Worm (Caenorhabditis elegans) whole organism, L2 larva: ENCODE measurements around the gene bus-8B.

Source experiments
- aly-2 ChIP-seq: fragments of 150-350 bp; optimal IDR thresholded peaks from 2 replicates; lab custom pipeline; 2014; ENCODE audit warnings: missing biosample characterization, missing genetic modification characterization
- ceh-82 ChIP-seq: fragments of 150-350 bp; optimal IDR thresholded peaks from 2 replicates; lab custom pipeline; 2014; ENCODE audit warnings: missing biosample characterization, missing genetic modification characterization
- lin-13 ChIP-seq: fragments of 150-350 bp; optimal IDR thresholded peaks from 2 replicates; lab custom pipeline; 2014; ENCODE audit warnings: missing biosample characterization, missing genetic modification reagents, missing genetic modification characterization
- nhr-11 ChIP-seq: fragments of 150-350 bp; optimal IDR thresholded peaks from 2 replicates; lab custom pipeline; 2014; ENCODE audit warnings: missing biosample characterization, missing genetic modification characterization

ce11 chrX:5451706-5452105 is 41.4 kb upstream of the bus-8B start:
- TF ChIP-seq aly-2 (tag; lab: Kevin White, UChicago): no peak
- TF ChIP-seq nhr-11: no peak
- no peak for TF ChIP-seq ceh-82 (tag; lab: Kevin White, UChicago)
- no peak for TF ChIP-seq lin-13 (GFP tag; lab: Kevin White, UChicago)
